Worm (Caenorhabditis elegans) whole organism, young adult: ENCODE data around the gene T14B4.19.

Source experiments
- B0261.1 ChIP-seq: sonication (generic microtip); optimal IDR thresholded peaks from 2 replicates; lab custom pipeline; 2016; ENCODE audit warnings: mild to moderate bottlenecking, missing genetic modification characterization, moderate library complexity, missing compliant biosample characterization
- B0336.3 ChIP-seq: fragments of 200-800 bp; sonication (Bioruptor generic); IDR thresholded peaks from 2 replicates; pipeline ENCODE4 v1.3.6; 2022; ENCODE audit warnings: missing genetic modification characterization, missing compliant biosample characterization
- D2030.7 ChIP-seq: fragments of 200-800 bp; sonication (Bioruptor generic); IDR thresholded peaks from 2 replicates; pipeline ENCODE4 v1.3.6; 2022; ENCODE audit warnings: missing genetic modification reagents, missing genetic modification characterization, missing compliant biosample characterization
- F10E7.11 ChIP-seq: sonication (generic microtip); optimal IDR thresholded peaks from 2 replicates; lab custom pipeline; 2017; ENCODE audit warnings: mild to moderate bottlenecking, missing genetic modification characterization, moderate library complexity, missing compliant biosample characterization
- F22D6.2 ChIP-seq: sonication (generic microtip); optimal IDR thresholded peaks from 2 replicates; lab custom pipeline; 2016; ENCODE audit warnings: mild to moderate bottlenecking, missing genetic modification characterization, missing compliant biosample characterization
- F33H1.4 ChIP-seq: fragments of 200-800 bp; sonication (Bioruptor generic); IDR thresholded peaks from 2 replicates; pipeline ENCODE4 v1.3.6; 2022; ENCODE audit warnings: missing genetic modification reagents, missing genetic modification characterization, missing compliant biosample characterization
- F37B4.10 ChIP-seq: fragments of 200-800 bp; sonication (Bioruptor generic); IDR thresholded peaks from 2 replicates; pipeline ENCODE4 v1.3.6; 2022; ENCODE audit warnings: missing genetic modification characterization, missing compliant biosample characterization
- F55B11.4 ChIP-seq: sonication (generic microtip); optimal IDR thresholded peaks from 2 replicates; lab custom pipeline; 2016; ENCODE audit warnings: missing compliant biosample characterization, missing genetic modification characterization, borderline replicate concordance; ENCODE audit not compliant: insufficient read depth
- K11D2.4 ChIP-seq: fragments of 200-800 bp; sonication (Bioruptor generic); IDR thresholded peaks from 2 replicates; pipeline ENCODE4 v1.3.6; 2022; ENCODE audit warnings: missing genetic modification reagents, missing genetic modification characterization, missing compliant biosample characterization
- K12H6.12 ChIP-seq: fragments of 200-800 bp; sonication (Bioruptor generic); optimal IDR thresholded peaks from 2 replicates; lab custom pipeline; 2018; ENCODE audit warnings: mild to moderate bottlenecking, missing genetic modification characterization, missing compliant biosample characterization
- Y53F4B.3 ChIP-seq: fragments of 200-800 bp; sonication (Bioruptor generic); IDR thresholded peaks from 2 replicates; pipeline ENCODE4 v1.3.6; 2022; ENCODE audit warnings: missing genetic modification reagents, missing genetic modification characterization, missing compliant biosample characterization
- ZK185.1 ChIP-seq: sonication (generic microtip); optimal IDR thresholded peaks from 2 replicates; lab custom pipeline; 2016; ENCODE audit warnings: mild to moderate bottlenecking, missing genetic modification characterization, missing compliant biosample characterization; ENCODE audit not compliant: poor library complexity, severe bottlenecking
- aptf-3 ChIP-seq: fragments of 200-800 bp; sonication (Bioruptor generic); IDR thresholded peaks from 2 replicates; pipeline ENCODE4 v1.3.6; 2022; ENCODE audit warnings: missing genetic modification characterization, missing compliant biosample characterization
- attf-3 ChIP-seq: fragments of 200-800 bp; sonication (Bioruptor generic); conservative IDR thresholded peaks from 2 replicates; pipeline ENCODE4 v1.3.6; 2022; ENCODE audit warnings: missing genetic modification reagents, missing genetic modification characterization, missing compliant biosample characterization
- attf-6 ChIP-seq: fragments of 200-800 bp; sonication (Bioruptor generic); IDR thresholded peaks from 2 replicates; pipeline ENCODE4 v1.3.6; 2022; ENCODE audit warnings: missing genetic modification reagents, missing genetic modification characterization, missing compliant biosample characterization
- cebp-2 ChIP-seq: fragments of 200-800 bp; sonication (Bioruptor generic); IDR thresholded peaks from 2 replicates; pipeline ENCODE4 v1.3.6; 2022; ENCODE audit warnings: missing genetic modification characterization, missing compliant biosample characterization
- ceh-58 ChIP-seq: fragments of 200-800 bp; sonication (Bioruptor generic); IDR thresholded peaks from 2 replicates; pipeline ENCODE4 v1.3.6; 2022; ENCODE audit warnings: missing genetic modification characterization, missing compliant biosample characterization
- ceh-91 ChIP-seq: fragments of 200-800 bp; sonication (Bioruptor generic); IDR thresholded peaks from 2 replicates; pipeline ENCODE4 v1.3.6; 2022; ENCODE audit warnings: missing genetic modification reagents, missing genetic modification characterization, missing compliant biosample characterization
- die-1 ChIP-seq: sonication (generic microtip); optimal IDR thresholded peaks from 2 replicates; lab custom pipeline; 2016; ENCODE audit warnings: missing genotype, mild to moderate bottlenecking, missing genetic modification characterization, missing compliant biosample characterization
- dpff-1 ChIP-seq: sonication (generic microtip); optimal IDR thresholded peaks from 2 replicates; lab custom pipeline; 2017; ENCODE audit warnings: mild to moderate bottlenecking, missing genetic modification characterization, missing compliant biosample characterization
- dpl-1 ChIP-seq: fragments of 150-350 bp; optimal IDR thresholded peaks from 2 replicates; lab custom pipeline; 2014; ENCODE audit warnings: missing biosample characterization, missing genetic modification reagents, missing genetic modification characterization
- egl-18 ChIP-seq: fragments of 200-800 bp; sonication (Bioruptor generic); IDR thresholded peaks from 2 replicates; pipeline ENCODE4 v1.3.6; 2022; ENCODE audit warnings: missing genetic modification reagents, missing genetic modification characterization, missing compliant biosample characterization
- egl-44 ChIP-seq: fragments of 200-800 bp; sonication (Bioruptor generic); IDR thresholded peaks from 2 replicates; pipeline ENCODE4 v1.3.6; 2022; ENCODE audit warnings: missing genetic modification reagents, missing genetic modification characterization, missing compliant biosample characterization
- ets-4 ChIP-seq: fragments of 200-800 bp; sonication (Bioruptor generic); optimal IDR thresholded peaks from 2 replicates; lab custom pipeline; 2018; ENCODE audit warnings: mild to moderate bottlenecking, missing genetic modification characterization, missing compliant biosample characterization
- hsf-1 ChIP-seq: fragments of 200-800 bp; sonication (Bioruptor generic); IDR thresholded peaks from 2 replicates; pipeline ENCODE4 v1.3.6; 2022; ENCODE audit warnings: missing genetic modification reagents, missing genetic modification characterization, missing compliant biosample characterization
- lin-26 ChIP-seq: fragments of 200-800 bp; sonication (Bioruptor generic); IDR thresholded peaks from 2 replicates; pipeline ENCODE4 v1.3.6; 2022; ENCODE audit warnings: missing genetic modification reagents, missing genetic modification characterization, missing compliant biosample characterization
- lsl-1 ChIP-seq: fragments of 200-800 bp; sonication (Bioruptor generic); optimal IDR thresholded peaks from 2 replicates; lab custom pipeline; 2018; ENCODE audit warnings: mild to moderate bottlenecking, missing genetic modification characterization, moderate library complexity, missing compliant biosample characterization
- lsy-27 ChIP-seq: sonication (generic microtip); optimal IDR thresholded peaks from 2 replicates; lab custom pipeline; 2017; ENCODE audit warnings: missing genetic modification characterization, mild to moderate bottlenecking, missing compliant biosample characterization, antibody characterized with exemption, missing genotype, borderline replicate concordance; ENCODE audit not compliant: insufficient read depth
- madf-8 ChIP-seq: fragments of 200-800 bp; sonication (Bioruptor generic); conservative IDR thresholded peaks from 2 replicates; pipeline ENCODE4 v1.3.6; 2022; ENCODE audit warnings: missing genetic modification reagents, missing genetic modification characterization, missing compliant biosample characterization
- mes-4 ChIP-seq: sonication (generic microtip); optimal IDR thresholded peaks from 2 replicates; lab custom pipeline; 2016; ENCODE audit warnings: missing genotype, missing genetic modification characterization, missing compliant biosample characterization
- mxl-1 ChIP-seq: sonication (generic microtip); optimal IDR thresholded peaks from 2 replicates; lab custom pipeline; 2016; ENCODE audit warnings: missing genetic modification characterization, missing compliant biosample characterization
- nfya-2 ChIP-seq: fragments of 200-800 bp; sonication (Bioruptor generic); IDR thresholded peaks from 2 replicates; pipeline ENCODE4 v1.3.6; 2022; ENCODE audit warnings: missing genetic modification reagents, missing genetic modification characterization, missing compliant biosample characterization
- nfyb-1 ChIP-seq: fragments of 200-800 bp; sonication (Bioruptor generic); IDR thresholded peaks from 2 replicates; pipeline ENCODE4 v1.3.6; 2022; ENCODE audit warnings: missing genetic modification reagents, missing genetic modification characterization, missing compliant biosample characterization
- nhr-179 ChIP-seq: sonication (generic microtip); optimal IDR thresholded peaks from 2 replicates; lab custom pipeline; 2016; ENCODE audit warnings: mild to moderate bottlenecking, missing genetic modification characterization, missing compliant biosample characterization
- pbrm-1 ChIP-seq: fragments of 200-800 bp; sonication (Bioruptor generic); IDR thresholded peaks from 2 replicates; pipeline ENCODE4 v1.3.6; 2022; ENCODE audit warnings: missing genetic modification reagents, missing genetic modification characterization, missing compliant biosample characterization
- sdz-38 ChIP-seq: sonication (generic microtip); optimal IDR thresholded peaks from 2 replicates; lab custom pipeline; 2016; ENCODE audit warnings: missing genotype, missing genetic modification characterization, missing compliant biosample characterization
- somi-1 ChIP-seq: fragments of 200-800 bp; sonication (Bioruptor generic); optimal IDR thresholded peaks from 2 replicates; lab custom pipeline; 2018; ENCODE audit warnings: mild to moderate bottlenecking, missing genetic modification characterization, missing compliant biosample characterization
- tlf-1 ChIP-seq: fragments of 200-800 bp; sonication (Bioruptor generic); optimal IDR thresholded peaks from 2 replicates; lab custom pipeline; 2018; ENCODE audit warnings: mild to moderate bottlenecking, missing genetic modification characterization, missing compliant biosample characterization
- ztf-26 ChIP-seq: sonication (generic microtip); optimal IDR thresholded peaks from 2 replicates; lab custom pipeline; 2017; ENCODE audit warnings: missing genetic modification characterization, missing compliant biosample characterization
- ztf-28 ChIP-seq: fragments of 200-800 bp; sonication (Bioruptor generic); IDR thresholded peaks from 2 replicates; pipeline ENCODE4 v1.3.6; 2022; ENCODE audit warnings: missing genetic modification reagents, missing genetic modification characterization, missing compliant biosample characterization
- ztf-3 ChIP-seq: fragments of 200-800 bp; sonication (Bioruptor generic); optimal IDR thresholded peaks from 2 replicates; lab custom pipeline; 2018; ENCODE audit warnings: mild to moderate bottlenecking, missing genetic modification characterization, missing compliant biosample characterization
- ztf-6 ChIP-seq: fragments of 200-800 bp; sonication (Bioruptor generic); IDR thresholded peaks from 2 replicates; pipeline ENCODE4 v1.3.6; 2022; ENCODE audit warnings: missing genetic modification reagents, missing genetic modification characterization, missing compliant biosample characterization

The T14B4.19 gene

DNA sequence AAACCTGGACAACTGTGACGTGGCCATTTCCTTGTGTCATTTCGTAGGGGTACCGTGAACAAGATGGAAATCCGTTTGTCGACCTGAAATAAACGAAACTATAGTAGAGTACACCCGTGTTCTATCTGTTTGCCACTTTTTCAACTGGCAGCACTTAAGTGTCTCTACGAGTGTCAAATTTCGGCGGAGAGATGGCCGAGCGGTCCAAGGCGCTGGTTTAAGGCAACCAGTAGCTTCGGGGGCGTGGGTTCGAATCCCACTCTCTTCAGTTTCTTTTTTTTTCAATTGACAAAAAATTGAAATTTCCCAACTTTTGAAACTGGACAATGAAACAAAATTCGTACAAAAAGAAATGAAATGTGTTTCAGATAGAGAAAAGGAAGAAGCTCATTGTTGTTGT lies 8.8 kb upstream of the T14B4.19 start (continued):
- no peak for TF ChIP-seq lsy-27 (tag; lab: Kevin White, UChicago)
- TF ChIP-seq ceh-91 (GFP tag; lab: Robert Waterston, UW), result no peak
- no peak for TF ChIP-seq egl-44 (GFP tag; lab: Robert Waterston, UW)
- TF ChIP-seq Y53F4B.3 (GFP tag; lab: Robert Waterston, UW), result no peak; the same call in 1 of the 2 replicates
- no peak for TF ChIP-seq B0336.3
- TF ChIP-seq attf-6 (GFP tag; lab: Robert Waterston, UW), result no peak
- TF ChIP-seq F33H1.4, result no peak; the same call in 1 of the 2 replicates
- no peak for TF ChIP-seq F10E7.11 (tag; lab: Kevin White, UChicago)
- no peak for TF ChIP-seq madf-8 (GFP tag; lab: Robert Waterston, UW)
- peak; percentile 70 for TF ChIP-seq die-1 (tag; lab: Kevin White, UChicago)
- TF ChIP-seq tlf-1, result no peak
- peak; percentile 0 for TF ChIP-seq K12H6.12
- no peak for TF ChIP-seq F22D6.2
- no peak for TF ChIP-seq hsf-1 (GFP tag; lab: Robert Waterston, UW)
- 0 out of 2 replicates have a peak, but pooled peaks have one; percentile 30 for TF ChIP-seq attf-3 (GFP tag; lab: Robert Waterston, UW)
- TF ChIP-seq ets-4 (GFP tag; lab: Kevin White, UChicago), result no peak
- TF ChIP-seq ztf-28 (GFP tag; lab: Robert Waterston, UW), result peak; percentile 65; the same call in 1 of the 2 replicates
- TF ChIP-seq D2030.7 (GFP tag; lab: Robert Waterston, UW), result peak; percentile 41
- TF ChIP-seq ZK185.1 (tag; lab: Kevin White, UChicago), result peak; percentile 32
- no peak for TF ChIP-seq F55B11.4
- TF ChIP-seq somi-1 (GFP tag; lab: Kevin White, UChicago), result no peak
- TF ChIP-seq nfya-2 (GFP tag; lab: Robert Waterston, UW), result no peak
- TF ChIP-seq ztf-6, result no peak
- TF ChIP-seq dpff-1 (tag; lab: Kevin White, UChicago), result no peak
- no peak for TF ChIP-seq ztf-3 (GFP tag; lab: Kevin White, UChicago)
- no peak for TF ChIP-seq nhr-179
- TF ChIP-seq ceh-58 (GFP tag; lab: Robert Waterston, UW), result no peak
- TF ChIP-seq dpl-1 (GFP tag; lab: Kevin White, UChicago), result no peak
- no peak for TF ChIP-seq sdz-38 (tag; lab: Kevin White, UChicago)
- no peak for TF ChIP-seq nfyb-1 (GFP tag; lab: Robert Waterston, UW)
- no peak for TF ChIP-seq pbrm-1 (GFP tag; lab: Robert Waterston, UW)
- TF ChIP-seq lsl-1 (GFP tag; lab: Kevin White, UChicago), result no peak
- peak; percentile 85 for TF ChIP-seq B0261.1 (tag; lab: Kevin White, UChicago)
- no peak for TF ChIP-seq mes-4 (tag; lab: Kevin White, UChicago)
- no peak; the same call in 1 of the 2 replicates for TF ChIP-seq lin-26 (GFP tag; lab: Robert Waterston, UW)
- no peak for TF ChIP-seq mxl-1
- TF ChIP-seq aptf-3 (GFP tag; lab: Robert Waterston, UW), result 0 out of 2 replicates have a peak, but pooled peaks have one; percentile 24
- no peak for TF ChIP-seq ztf-26 (tag; lab: Kevin White, UChicago)
- 0 out of 2 replicates have a peak, but pooled peaks have one; percentile 33 for TF ChIP-seq K11D2.4 (GFP tag; lab: Robert Waterston, UW)
- TF ChIP-seq cebp-2 (GFP tag; lab: Robert Waterston, UW), result no peak
- no peak for TF ChIP-seq egl-18 (GFP tag; lab: Robert Waterston, UW)
- no peak for TF ChIP-seq F37B4.10
- TF ChIP-seq, all 124 proteins: peak for 30
